Fruit fly (Drosophila melanogaster) whole organism, embryonic: ENCODE measurements around the gene CG15764.
A peak's percentile ranks its signal among the peaks of the same experiment; 100 is the strongest.

Experiments
- Ada2b ChIP-seq: fragments of 200-800 bp; sonication (Bioruptor generic); IDR thresholded peaks from 2 replicates; pipeline ENCODE4 v1.3.6; 2022; ENCODE audit warnings: missing biosample characterization, missing genetic modification characterization
- Awh ChIP-seq: fragments of 200-800 bp; sonication (Bioruptor generic); IDR thresholded peaks from 2 replicates; pipeline ENCODE4, ENCODE4 v1.3.6; 2022; ENCODE audit warnings: missing biosample characterization, missing genetic modification characterization
- BEAF-32 ChIP-seq: fragments of 200-800 bp; sonication (Bioruptor generic); optimal IDR thresholded peaks from 3 replicates; lab custom pipeline; 2017; ENCODE audit warnings: missing biosample characterization, missing genetic modification characterization, mild to moderate bottlenecking, moderate library complexity, missing genetic modification reagents
- Blimp-1 ChIP-seq: fragments of 200-800 bp; sonication (Bioruptor generic); optimal IDR thresholded peaks from 3 replicates; lab custom pipeline; 2018; ENCODE audit warnings: missing biosample characterization, missing genetic modification characterization, mild to moderate bottlenecking, moderate library complexity, missing genetic modification reagents
- CG11504 ChIP-seq: fragments of 200-800 bp; sonication (Bioruptor generic); optimal IDR thresholded peaks from 3 replicates; lab custom pipeline; 2019; ENCODE audit warnings: missing biosample characterization, mild to moderate bottlenecking, missing genetic modification characterization, moderate library complexity
- CG11723 ChIP-seq: fragments of 200-800 bp; sonication (Bioruptor generic); optimal IDR thresholded peaks from 2 replicates; lab custom pipeline; 2017; ENCODE audit warnings: missing biosample characterization, mild to moderate bottlenecking, missing genetic modification characterization
- CG15073 ChIP-seq: fragments of 200-800 bp; sonication (Bioruptor generic); optimal IDR thresholded peaks from 2 replicates; lab custom pipeline; 2016; ENCODE audit warnings: missing biosample characterization, missing genetic modification characterization
- CG2120 ChIP-seq: fragments of 200-800 bp; sonication (Bioruptor generic); optimal IDR thresholded peaks from 3 replicates; lab custom pipeline; 2016; ENCODE audit warnings: missing biosample characterization, missing genetic modification characterization
- CG3726 ChIP-seq: fragments of 200-800 bp; sonication (Bioruptor generic); IDR thresholded peaks from 3 replicates; pipeline ENCODE4, ENCODE4 v1.3.6; 2022; ENCODE audit warnings: missing biosample characterization, missing genetic modification characterization
- CG4424 ChIP-seq: fragments of 200-800 bp; sonication (Bioruptor generic); optimal IDR thresholded peaks from 3 replicates; lab custom pipeline; 2016; ENCODE audit warnings: missing biosample characterization, missing genetic modification characterization
- CG4820 ChIP-seq: fragments of 200-800 bp; sonication (Bioruptor generic); optimal IDR thresholded peaks from 3 replicates; lab custom pipeline; 2016; ENCODE audit warnings: missing biosample characterization, missing genetic modification characterization
- CG5245 ChIP-seq: fragments of 200-800 bp; sonication (Bioruptor generic); optimal IDR thresholded peaks from 3 replicates; lab custom pipeline; 2016; ENCODE audit warnings: missing biosample characterization, missing genetic modification characterization
- CG6654 ChIP-seq: fragments of 200-800 bp; sonication (Bioruptor generic); optimal IDR thresholded peaks from 2 replicates; lab custom pipeline; 2017; ENCODE audit warnings: missing biosample characterization, mild to moderate bottlenecking, missing genetic modification characterization
- CG7745 ChIP-seq: fragments of 200-800 bp; sonication (Bioruptor generic); optimal IDR thresholded peaks from 2 replicates; lab custom pipeline; 2018; ENCODE audit warnings: missing biosample characterization, mild to moderate bottlenecking, missing genetic modification characterization, moderate library complexity
- CG9876 ChIP-seq: fragments of 200-800 bp; sonication (Bioruptor generic); optimal IDR thresholded peaks from 2 replicates; lab custom pipeline; 2016; ENCODE audit warnings: missing biosample characterization, missing genetic modification characterization
- Dbx ChIP-seq: fragments of 200-800 bp; sonication (Bioruptor generic); IDR thresholded peaks from 3 replicates; pipeline ENCODE4 v1.3.6; 2022; ENCODE audit warnings: missing biosample characterization, missing genetic modification characterization
- GATAe ChIP-seq: fragments of 200-800 bp; sonication (Bioruptor generic); conservative IDR thresholded peaks from 2 replicates; pipeline ENCODE4 v1.3.6; 2022; ENCODE audit warnings: missing biosample characterization, missing genetic modification characterization
- Gsc ChIP-seq: fragments of 200-800 bp; sonication (Bioruptor generic); IDR thresholded peaks from 2 replicates; pipeline ENCODE4 v1.3.6; 2022; ENCODE audit warnings: missing biosample characterization, missing genetic modification characterization
- HLH3B ChIP-seq: fragments of 200-800 bp; sonication (Bioruptor generic); IDR thresholded peaks from 2 replicates; pipeline ENCODE4 v1.3.6; 2022; ENCODE audit warnings: missing biosample characterization, missing genetic modification characterization
- Hsf ChIP-seq: fragments of 200-800 bp; sonication (Bioruptor generic); optimal IDR thresholded peaks from 3 replicates; lab custom pipeline; 2016; ENCODE audit warnings: missing biosample characterization, missing genetic modification characterization
- Meics ChIP-seq: fragments of 200-800 bp; sonication (Bioruptor generic); optimal IDR thresholded peaks from 2 replicates; lab custom pipeline; 2017; ENCODE audit warnings: missing biosample characterization, mild to moderate bottlenecking, missing genetic modification characterization
- Nf-YB ChIP-seq: fragments of 200-800 bp; sonication (Bioruptor generic); optimal IDR thresholded peaks from 3 replicates; lab custom pipeline; 2019; ENCODE audit warnings: missing biosample characterization, mild to moderate bottlenecking, missing genetic modification characterization, moderate library complexity
- Ptx1 ChIP-seq: fragments of 200-800 bp; sonication (Bioruptor generic); IDR thresholded peaks from 2 replicates; pipeline ENCODE4 v1.3.6; 2022; ENCODE audit warnings: missing biosample characterization, missing genetic modification characterization
- Six4 ChIP-seq: fragments of 200-800 bp; sonication (Bioruptor generic); optimal IDR thresholded peaks from 2 replicates; lab custom pipeline; 2016; ENCODE audit warnings: missing biosample characterization, missing genetic modification characterization
- Tbp ChIP-seq: fragments of >200 bp; optimal IDR thresholded peaks from 2 replicates; lab custom pipeline; 2018; ENCODE audit warnings: missing biosample characterization, missing genetic modification characterization
- Vsx1 ChIP-seq: fragments of 200-800 bp; sonication (Bioruptor generic); optimal IDR thresholded peaks from 2 replicates; lab custom pipeline; 2017; ENCODE audit warnings: missing biosample characterization, mild to moderate bottlenecking, missing genetic modification characterization, missing genetic modification reagents
- ac ChIP-seq: fragments of 200-800 bp; sonication (Bioruptor generic); optimal IDR thresholded peaks from 3 replicates; lab custom pipeline; 2017; ENCODE audit warnings: missing biosample characterization, mild to moderate bottlenecking, missing genetic modification characterization
- bowl ChIP-seq: fragments of 200-800 bp; sonication (Bioruptor generic); IDR thresholded peaks from 2 replicates; pipeline ENCODE4 v1.3.6; 2022; ENCODE audit warnings: missing biosample characterization, missing genetic modification characterization
- chn ChIP-seq: fragments of 200-800 bp; sonication (Bioruptor generic); optimal IDR thresholded peaks from 2 replicates; lab custom pipeline; 2016; ENCODE audit warnings: missing biosample characterization, missing genetic modification characterization
- dmrt11E ChIP-seq: fragments of 200-800 bp; sonication (Bioruptor generic); optimal IDR thresholded peaks from 3 replicates; lab custom pipeline; 2018; ENCODE audit warnings: missing biosample characterization, mild to moderate bottlenecking, missing genetic modification characterization, moderate library complexity
- ftz-f1 ChIP-seq: fragments of 200-800 bp; sonication (Bioruptor generic); optimal IDR thresholded peaks from 2 replicates; lab custom pipeline; 2016; ENCODE audit warnings: missing biosample characterization, missing genetic modification characterization
- kni ChIP-seq: fragments of 200-800 bp; sonication (Bioruptor generic); optimal IDR thresholded peaks from 3 replicates; lab custom pipeline; 2017; ENCODE audit warnings: mild to moderate bottlenecking, missing biosample characterization, missing genetic modification reagents, missing genetic modification characterization
- knrl ChIP-seq: fragments of 200-800 bp; sonication (Bioruptor generic); IDR thresholded peaks from 3 replicates; pipeline ENCODE4 v1.3.6; 2022; ENCODE audit warnings: missing biosample characterization, missing genetic modification characterization; ENCODE audit not compliant: partially characterized antibody
- lov ChIP-seq, 2 experiments: fragments of 200-800 bp in 1 of 2; fragments of >200 bp in 1 of 2; sonication (Bioruptor generic) in 1 of 2; IDR thresholded peaks in 1 of 2; optimal IDR thresholded peaks in 1 of 2; 2 replicates in 1 of 2; 3 replicates in 1 of 2; pipeline versions ENCODE4 v1.3.6 to Lab custom; 2017 to 2022; ENCODE audit warnings: missing biosample characterization in 1 of 2, missing genetic modification characterization in 1 of 2
- mam ChIP-seq: fragments of 200-800 bp; sonication (Bioruptor generic); optimal IDR thresholded peaks from 3 replicates; lab custom pipeline; 2016; ENCODE audit warnings: missing biosample characterization, missing genetic modification characterization
- nom ChIP-seq: fragments of 200-800 bp; sonication (Bioruptor generic); optimal IDR thresholded peaks from 2 replicates; lab custom pipeline; 2017; ENCODE audit warnings: missing biosample characterization, missing genetic modification characterization, mild to moderate bottlenecking, moderate library complexity, missing genetic modification reagents
- oc ChIP-seq: fragments of 200-800 bp; sonication (Bioruptor generic); optimal IDR thresholded peaks from 2 replicates; lab custom pipeline; 2018; ENCODE audit warnings: missing biosample characterization, mild to moderate bottlenecking, missing genetic modification characterization, moderate library complexity
- org-1 ChIP-seq: fragments of 200-800 bp; sonication (Bioruptor generic); optimal IDR thresholded peaks from 2 replicates; lab custom pipeline; 2017; ENCODE audit warnings: missing biosample characterization, missing genetic modification characterization
- pan ChIP-seq, 4 experiments: fragments of >200 bp in 3 of 4; fragments of 200-800 bp in 1 of 4; sonication (Bioruptor generic) in 1 of 4; optimal IDR thresholded peaks in 3 of 4; IDR thresholded peaks in 1 of 4; 2 replicates each; pipeline versions ENCODE4 v1.3.6 to Lab custom; 2017 to 2022; ENCODE audit warnings: missing biosample characterization in 2 of 4, missing genetic modification characterization in 2 of 4, mixed read lengths in 1 of 4
- row ChIP-seq: fragments of 200-800 bp; sonication (Bioruptor generic); IDR thresholded peaks from 3 replicates; pipeline ENCODE4 v1.3.6; 2022; ENCODE audit warnings: missing biosample characterization, missing genetic modification characterization
- salm ChIP-seq: fragments of 200-800 bp; sonication (Bioruptor generic); optimal IDR thresholded peaks from 2 replicates; lab custom pipeline; 2018; ENCODE audit warnings: missing biosample characterization, mild to moderate bottlenecking, missing genetic modification characterization
- scrt ChIP-seq: fragments of 200-800 bp; sonication (Bioruptor generic); optimal IDR thresholded peaks from 2 replicates; lab custom pipeline; 2018; ENCODE audit warnings: missing biosample characterization, mild to moderate bottlenecking, missing genetic modification characterization, moderate library complexity
- shn ChIP-seq: fragments of 200-800 bp; sonication (Bioruptor generic); optimal IDR thresholded peaks from 3 replicates; lab custom pipeline; 2016; ENCODE audit warnings: missing biosample characterization, missing genetic modification characterization
- sug ChIP-seq: fragments of 200-800 bp; optimal IDR thresholded peaks from 2 replicates; lab custom pipeline; 2019; ENCODE audit warnings: missing biosample characterization, mild to moderate bottlenecking, missing genetic modification characterization, moderate library complexity
- tio ChIP-seq: fragments of 200-800 bp; sonication (Bioruptor generic); optimal IDR thresholded peaks from 2 replicates; lab custom pipeline; 2017; ENCODE audit warnings: missing biosample characterization, missing genetic modification characterization, inconsistent platforms
- tll ChIP-seq, 2 experiments: fragments of 200-800 bp in 1 of 2; fragments of >200 bp in 1 of 2; sonication (Bioruptor generic) in 1 of 2; optimal IDR thresholded peaks; 2 replicates each; lab custom pipeline; 2017 to 2019; ENCODE audit warnings: missing biosample characterization in 2 of 2, missing genetic modification characterization in 2 of 2, mild to moderate bottlenecking in 1 of 2, moderate library complexity in 1 of 2
- yki ChIP-seq: fragments of >200 bp; optimal IDR thresholded peaks from 3 replicates; lab custom pipeline; 2018

CG15764 gene

DNA sequence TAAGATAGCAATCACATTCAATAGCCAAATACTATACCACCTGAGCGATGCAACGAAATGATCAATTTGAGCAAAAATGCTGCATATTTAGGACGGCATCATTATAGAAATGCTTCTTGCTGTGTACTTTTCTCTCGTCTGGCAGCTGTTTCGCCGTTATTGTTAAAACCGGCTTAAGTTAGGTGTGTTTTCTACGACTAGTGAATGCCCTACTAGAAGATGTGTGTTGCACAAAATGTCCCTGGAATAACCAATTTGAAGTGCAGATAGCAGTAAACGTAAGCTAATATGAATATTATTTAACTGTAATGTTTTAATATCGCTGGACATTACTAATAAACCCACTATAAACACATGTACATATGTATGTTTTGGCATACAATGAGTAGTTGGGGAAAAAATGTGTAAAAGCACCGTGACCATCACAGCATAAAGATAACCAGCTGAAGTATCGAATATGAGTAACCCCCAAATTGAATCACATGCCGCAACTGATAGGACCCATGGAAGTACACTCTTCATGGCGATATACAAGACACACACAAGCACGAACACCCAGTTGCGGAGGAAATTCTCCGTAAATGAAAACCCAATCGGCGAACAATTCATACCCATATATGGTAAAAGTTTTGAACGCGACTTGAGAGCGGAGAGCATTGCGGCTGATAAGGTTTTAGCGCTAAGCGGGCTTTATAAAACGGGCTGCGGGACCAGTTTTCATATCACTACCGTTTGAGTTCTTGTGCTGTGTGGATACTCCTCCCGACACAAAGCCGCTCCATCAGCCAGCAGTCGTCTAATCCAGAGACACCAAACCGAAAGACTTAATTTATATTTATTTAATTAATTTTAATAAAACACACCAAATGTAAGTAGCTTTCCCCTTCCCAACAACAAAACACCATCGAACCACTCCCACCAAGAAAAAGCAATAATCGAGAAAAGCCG lies 31.5 kb downstream of the CG15764 start, which contains the start of gene Act5C (continued):
- TF ChIP-seq CG5245 (GFP tag; lab: Kevin White, UChicago) (peak; percentile 87), Meics (peak; percentile 93), bowl (GFP tag; lab: Robert Waterston, UW) (peak; percentile 81), BEAF-32 (GFP tag; lab: Kevin White, UChicago) (peak; percentile 1), chn (GFP tag; lab: Kevin White, UChicago) (peak; percentile 96), knrl (GFP tag; lab: Robert Waterston, UW) (no peak), Awh (GFP tag; lab: Robert Waterston, UW) (peak; percentile 92), CG3726 (GFP tag; lab: Robert Waterston, UW) (peak; percentile 96), row (GFP tag; lab: Robert Waterston, UW) (peak; percentile 95), Nf-YB (GFP tag; lab: Kevin White, UChicago) (peak; percentile 81), Six4 (GFP tag; lab: Kevin White, UChicago) (peak; percentile 91), ac (GFP tag; lab: Kevin White, UChicago) (peak; percentile 96), CG4820 (peak; percentile 92), pan (optimal IDR thresholded peaks at IDR 0.05; lab: Kevin White, UChicago) (no peak), pan (GFP tag; optimal IDR thresholded peaks at IDR 0.05 in 1 of 2, IDR thresholded peaks at IDR 0.05 in 1 of 2) (peak in 1 of 2 experiments; percentile 91), Gsc (GFP tag; lab: Robert Waterston, UW) (peak; percentile 83), shn (GFP tag; lab: Kevin White, UChicago) (peak; percentile 92), CG11504 (tag; lab: Kevin White, UChicago) (peak; percentile 93), CG11723 (peak; percentile 85), mam (GFP tag; lab: Kevin White, UChicago) (peak; percentile 92), kni (GFP tag; lab: Kevin White, UChicago) (peak; percentile 73), CG2120 (peak; percentile 95), tll (GFP tag; optimal IDR thresholded peaks at IDR 0.05; lab: Kevin White, UChicago) (peak in 1 of 2 experiments; percentile 53), Vsx1 (peak; percentile 81), Ptx1 (GFP tag; lab: Robert Waterston, UW) (peak; percentile 93), CG4424 (GFP tag; lab: Kevin White, UChicago) (peak; percentile 92), HLH3B (GFP tag; lab: Robert Waterston, UW) (peak; percentile 94), lov (optimal IDR thresholded peaks at IDR 0.05; lab: Kevin White, UChicago) (no peak), lov (GFP tag; IDR thresholded peaks at IDR 0.05; lab: Robert Waterston, UW) (peak; percentile 94), dmrt11E (peak; percentile 96), ftz-f1 (GFP tag; lab: Kevin White, UChicago) (peak; percentile 11), Tbp (GFP tag; lab: Kevin White, UChicago) (no peak), CG7745 (peak; percentile 79), scrt (GFP tag; lab: Kevin White, UChicago) (peak; percentile 92), sug (tag; lab: Kevin White, UChicago) (peak; percentile 85), org-1 (GFP tag; lab: Kevin White, UChicago) (peak; percentile 93), Dbx (GFP tag; lab: Robert Waterston, UW) (peak; percentile 89; the same call in 2 of the 3 replicates), Blimp-1 (GFP tag; lab: Kevin White, UChicago) (peak; percentile 89), salm (tag; lab: Kevin White, UChicago) (peak; percentile 93), CG9876 (peak; percentile 90), Hsf (peak; percentile 95), nom (peak; percentile 92), GATAe (GFP tag; lab: Robert Waterston, UW) (peak; percentile 13; the same call in 1 of the 2 replicates), Ada2b (GFP tag; lab: Robert Waterston, UW) (peak; percentile 94), CG6654 (GFP tag; lab: Kevin White, UChicago) (peak; percentile 77), tio (GFP tag; lab: Kevin White, UChicago) (peak; percentile 89), CG15073 (GFP tag; lab: Kevin White, UChicago) (peak; percentile 74), oc (peak; percentile 95), yki (lab: Kevin White, UChicago) (no peak)
